Worm (Caenorhabditis elegans) whole organism, early embryonic: ENCODE results near the gene cdk-5.

ENCODE experiments used
- B0310.2 ChIP-seq: sonication (generic microtip); optimal IDR thresholded peaks from 2 replicates; lab custom pipeline; 2016; ENCODE audit warnings: mild to moderate bottlenecking, missing genetic modification characterization, missing compliant biosample characterization
- F13C5.2 ChIP-seq: sonication (generic microtip); optimal IDR thresholded peaks from 2 replicates; lab custom pipeline; 2017; ENCODE audit warnings: mild to moderate bottlenecking, missing genetic modification characterization, inconsistent platforms, missing compliant biosample characterization
- aly-1 ChIP-seq: sonication (generic microtip); optimal IDR thresholded peaks from 2 replicates; lab custom pipeline; 2016; ENCODE audit warnings: missing genetic modification characterization, missing compliant biosample characterization
- ama-1 ChIP-seq: fragments of 150-350 bp; optimal IDR thresholded peaks from 2 replicates; lab custom pipeline; 2014
- ceh-13 ChIP-seq: fragments of 200-800 bp; sonication (Bioruptor generic); optimal IDR thresholded peaks from 2 replicates; lab custom pipeline; 2018; ENCODE audit warnings: mild to moderate bottlenecking, missing genetic modification characterization, missing compliant biosample characterization
- ceh-36 ChIP-seq: sonication (generic microtip); optimal IDR thresholded peaks from 2 replicates; lab custom pipeline; 2016; ENCODE audit warnings: missing genetic modification characterization, inconsistent platforms, missing compliant biosample characterization
- ets-7 ChIP-seq: sonication (generic microtip); optimal IDR thresholded peaks from 2 replicates; lab custom pipeline; 2016; ENCODE audit warnings: missing genotype, missing genetic modification characterization, missing compliant biosample characterization
- flt-1 ChIP-seq: fragments of 200-800 bp; sonication (Bioruptor generic); IDR thresholded peaks from 2 replicates; pipeline ENCODE4 v1.3.6; 2022; ENCODE audit warnings: missing genetic modification characterization, missing compliant biosample characterization
- hmbx-1 ChIP-seq: sonication (generic microtip); optimal IDR thresholded peaks from 2 replicates; lab custom pipeline; 2016; ENCODE audit warnings: mild to moderate bottlenecking, missing genetic modification characterization, missing compliant biosample characterization
- hmg-4 ChIP-seq: fragments of 200-800 bp; sonication (Bioruptor generic); optimal IDR thresholded peaks from 2 replicates; lab custom pipeline; 2018; ENCODE audit warnings: mild to moderate bottlenecking, missing genetic modification characterization, missing compliant biosample characterization
- hnd-1 ChIP-seq: sonication (generic microtip); optimal IDR thresholded peaks from 2 replicates; lab custom pipeline; 2016; ENCODE audit warnings: missing genetic modification characterization, missing compliant biosample characterization
- pes-1 ChIP-seq: fragments of 200-800 bp; sonication (Bioruptor generic); IDR thresholded peaks from 2 replicates; pipeline ENCODE4 v1.3.6; 2022; ENCODE audit warnings: missing genetic modification reagents, missing genetic modification characterization, missing compliant biosample characterization
- scrt-1 ChIP-seq: fragments of 200-800 bp; sonication (Bioruptor generic); IDR thresholded peaks from 2 replicates; pipeline ENCODE4 v1.3.6; 2022; ENCODE audit warnings: missing genetic modification characterization, missing compliant biosample characterization
- sea-1 ChIP-seq: fragments of 200-800 bp; sonication (Bioruptor generic); conservative IDR thresholded peaks from 2 replicates; pipeline ENCODE4 v1.3.6; 2022; ENCODE audit warnings: missing genetic modification characterization, missing compliant biosample characterization
- tbx-11 ChIP-seq: fragments of 200-800 bp; sonication (Bioruptor generic); IDR thresholded peaks from 2 replicates; pipeline ENCODE4 v1.3.6; 2022; ENCODE audit warnings: missing genetic modification characterization, missing compliant biosample characterization
- tbx-37 ChIP-seq: fragments of 200-800 bp; sonication (Bioruptor generic); conservative IDR thresholded peaks from 2 replicates; pipeline ENCODE4 v1.3.6; 2022; ENCODE audit warnings: missing genetic modification reagents, missing genetic modification characterization, missing compliant biosample characterization
- tra-4 ChIP-seq: sonication (generic microtip); optimal IDR thresholded peaks from 2 replicates; lab custom pipeline; 2017; ENCODE audit warnings: missing genetic modification characterization, missing compliant biosample characterization

The cdk-5 gene

ce11 chrIII:13464493-13465362, 1.4 kb downstream of the cdk-5 start, which contains the start of gene kel-3:
kel-3 (plus strand) TSS chrIII:13464820.
- TF ChIP-seq tbx-11 (no peak), ama-1 (peak; percentile 62), ceh-13 (no peak), tra-4 (no peak)

DNA sequence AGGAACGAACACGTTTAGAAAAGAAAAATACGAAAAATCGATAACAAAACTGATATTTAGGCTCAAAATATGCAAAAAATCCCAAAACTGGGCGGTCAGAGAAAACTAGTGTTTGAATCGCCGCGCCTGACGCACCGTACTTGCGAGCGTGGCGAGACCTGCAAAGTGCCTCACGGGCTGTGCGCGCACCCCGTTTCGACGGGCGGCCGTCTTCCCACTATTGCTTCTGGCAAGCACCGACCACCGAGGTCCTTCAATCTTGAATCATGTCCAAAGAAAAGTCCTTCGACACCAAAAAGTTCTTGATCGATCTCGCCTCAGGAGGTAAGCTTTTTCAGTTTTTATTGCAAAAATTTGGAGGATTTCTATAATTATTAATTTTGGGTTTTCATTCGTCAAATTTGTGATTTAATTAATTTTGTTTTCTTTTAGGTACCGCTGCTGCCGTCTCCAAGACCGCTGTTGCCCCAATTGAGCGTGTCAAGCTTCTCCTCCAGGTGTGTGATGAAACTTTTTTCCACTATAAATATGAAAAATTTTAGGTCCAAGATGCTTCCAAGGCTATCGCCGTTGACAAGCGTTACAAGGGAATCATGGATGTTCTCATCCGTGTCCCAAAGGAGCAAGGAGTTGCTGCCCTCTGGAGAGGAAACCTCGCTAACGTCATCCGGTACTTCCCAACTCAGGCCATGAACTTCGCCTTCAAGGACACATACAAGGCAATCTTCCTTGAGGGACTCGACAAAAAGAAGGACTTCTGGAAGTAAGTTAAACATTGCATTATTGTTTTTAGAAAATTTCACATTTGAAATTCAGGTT, 3.0 kb downstream of the cdk-5 start, which contains the start of gene ant-1.1:
Gene ant-1.1 (plus strand): TSS at position 199 of the 819 bp plus-strand sequence.
- TF ChIP-seq tbx-37 (GFP tag; lab: Robert Waterston, UW) (peak; percentile 59), tra-4 (peak; percentile 24), ceh-13 (no peak), hmbx-1 (tag; lab: Kevin White, UChicago) (no peak), sea-1 (GFP tag; lab: Robert Waterston, UW) (0 out of 2 replicates have a peak, but pooled peaks have one; percentile 44), F13C5.2 (tag; lab: Kevin White, UChicago) (peak; percentile 80), aly-1 (tag; lab: Kevin White, UChicago) (no peak), tbx-11 (no peak), pes-1 (peak; percentile 52; the same call in 1 of the 2 replicates), B0310.2 (no peak), hnd-1 (tag; lab: Kevin White, UChicago) (no peak), flt-1 (GFP tag; lab: Robert Waterston, UW) (no peak), ama-1 (no peak), hmg-4 (GFP tag; lab: Kevin White, UChicago) (peak; percentile 62), ets-7 (no peak), ceh-36 (tag; lab: Kevin White, UChicago) (peak; percentile 20), scrt-1 (GFP tag; lab: Robert Waterston, UW) (0 out of 2 replicates have a peak, but pooled peaks have one; percentile 20)

ce11 chrIII:13462138-13462634, 4.0 kb downstream of the cdk-5 start, which contains the start of the genes abcf-2 and T27E9.2:
abcf-2 (minus strand) TSS chrIII:13462238.
T27E9.2 (minus strand) TSS chrIII:13462584.
- TF ChIP-seq hmg-4 (GFP tag; lab: Kevin White, UChicago) (no peak), ets-7 (no peak)

DNA sequence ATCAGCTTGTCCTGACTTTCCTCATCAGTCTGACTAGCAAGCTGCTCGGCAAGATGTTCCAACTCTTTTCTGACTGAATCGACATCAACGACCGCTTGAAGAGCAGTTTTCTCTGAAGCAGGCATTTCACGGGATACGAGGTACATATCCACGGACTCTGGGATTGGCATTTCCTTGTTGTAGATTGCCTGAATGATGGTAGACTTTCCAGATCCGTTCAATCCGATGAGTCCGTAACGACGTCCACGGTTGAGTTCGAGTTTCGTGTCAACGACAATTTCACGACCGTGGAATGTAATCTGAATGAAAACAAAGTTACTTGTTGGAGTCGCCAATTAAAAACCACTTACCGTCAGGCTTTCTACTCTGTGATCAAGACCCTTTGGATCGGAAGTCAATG, 4.6 kb downstream of the cdk-5 start:
- TF ChIP-seq ets-7 (no peak), ama-1 (no peak), tbx-37 (GFP tag; lab: Robert Waterston, UW) (no peak), ceh-36 (tag; lab: Kevin White, UChicago) (no peak), tbx-11 (no peak), scrt-1 (GFP tag; lab: Robert Waterston, UW) (no peak), aly-1 (tag; lab: Kevin White, UChicago) (no peak), hnd-1 (tag; lab: Kevin White, UChicago) (no peak), hmg-4 (GFP tag; lab: Kevin White, UChicago) (no peak), sea-1 (GFP tag; lab: Robert Waterston, UW) (no peak), flt-1 (GFP tag; lab: Robert Waterston, UW) (no peak), pes-1 (no peak), tra-4 (no peak), hmbx-1 (tag; lab: Kevin White, UChicago) (no peak)

DNA sequence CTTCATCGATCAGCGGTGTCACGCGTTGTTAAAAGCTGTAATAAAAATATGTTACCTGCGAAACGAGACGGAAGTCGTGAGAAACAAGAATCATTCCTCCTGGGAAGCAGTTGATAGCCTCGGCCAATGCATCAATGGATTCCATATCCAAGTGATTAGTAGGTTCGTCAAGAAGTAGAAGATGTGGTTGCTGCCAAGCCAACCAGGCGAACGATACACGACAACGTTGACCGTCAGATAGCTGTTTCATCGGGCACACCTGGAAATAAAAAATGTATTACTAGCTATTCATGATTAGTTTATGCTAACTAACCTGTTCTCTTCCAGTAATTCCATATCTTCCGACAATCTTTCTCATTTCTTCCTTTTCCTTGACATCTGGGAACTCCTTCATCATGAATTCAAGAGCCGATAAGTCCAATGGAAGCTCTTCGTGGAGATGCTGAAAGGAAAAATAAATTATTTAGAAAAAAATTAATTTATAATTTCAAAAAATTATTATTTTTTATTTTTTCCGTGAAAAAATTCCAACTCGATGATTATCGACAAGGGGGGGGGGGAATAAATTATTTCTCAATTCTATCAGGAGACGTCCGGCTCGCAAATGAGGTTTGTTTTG, 7.1 kb downstream of the cdk-5 start, which contains the start of gene tag-164:
Gene tag-164 (plus strand): TSS at position 569 of the 619 bp plus-strand sequence.
- TF ChIP-seq scrt-1 (GFP tag; lab: Robert Waterston, UW), result no peak
- no peak for TF ChIP-seq F13C5.2 (tag; lab: Kevin White, UChicago)
- TF ChIP-seq ceh-13, result no peak
- TF ChIP-seq sea-1 (GFP tag; lab: Robert Waterston, UW), result no peak
- TF ChIP-seq aly-1 (tag; lab: Kevin White, UChicago), result no peak
- TF ChIP-seq tbx-11, result no peak

ce11 chrIII:13457305-13457704, 8.8 kb downstream of the cdk-5 start:
- TF ChIP-seq hmg-4 (GFP tag; lab: Kevin White, UChicago) (no peak), hmbx-1 (tag; lab: Kevin White, UChicago) (no peak), pes-1 (no peak)

- TF ChIP-seq tra-4, result no peak
- TF ChIP-seq hnd-1 (tag; lab: Kevin White, UChicago), result no peak
- TF ChIP-seq pes-1, result no peak
- no peak for TF ChIP-seq ceh-13
- no peak for TF ChIP-seq ceh-36 (tag; lab: Kevin White, UChicago)
- TF ChIP-seq hmg-4 (GFP tag; lab: Kevin White, UChicago), result no peak
- TF ChIP-seq sea-1 (GFP tag; lab: Robert Waterston, UW), result no peak
- no peak for TF ChIP-seq B0310.2
- TF ChIP-seq tbx-11, result no peak
- no peak for TF ChIP-seq ets-7
- no peak for TF ChIP-seq F13C5.2 (tag; lab: Kevin White, UChicago)
- TF ChIP-seq tbx-37 (GFP tag; lab: Robert Waterston, UW), result no peak
These were observed 10.3 kb downstream of the cdk-5 start for ce11 chrIII:13455816-13456215.
